Worm (Caenorhabditis elegans) whole organism, L4 larva: ENCODE measurements around the gene pigt-1.

Source experiments
- D1046.2 ChIP-seq: fragments of 200-800 bp; sonication (Bioruptor generic); IDR thresholded peaks from 2 replicates; pipeline ENCODE4 v1.3.6; 2022; ENCODE audit warnings: missing genetic modification characterization, missing compliant biosample characterization
- F10B5.3 ChIP-seq: sonication (generic microtip); optimal IDR thresholded peaks from 2 replicates; lab custom pipeline; 2016; ENCODE audit warnings: mild to moderate bottlenecking, missing genetic modification characterization, missing compliant biosample characterization
- F26F4.8 ChIP-seq: fragments of 200-800 bp; sonication (Bioruptor generic); conservative IDR thresholded peaks from 2 replicates; pipeline ENCODE4 v1.3.6; 2022; ENCODE audit warnings: missing genetic modification characterization, missing compliant biosample characterization
- F37D6.2 ChIP-seq: sonication (generic microtip); optimal IDR thresholded peaks from 2 replicates; lab custom pipeline; 2016; ENCODE audit warnings: mild to moderate bottlenecking, missing genetic modification characterization, missing compliant biosample characterization
- F44E2.7 ChIP-seq: fragments of 200-800 bp; sonication (Bioruptor generic); IDR thresholded peaks from 2 replicates; pipeline ENCODE4 v2.1.2; 2022; ENCODE audit warnings: missing genetic modification characterization, missing compliant biosample characterization
- T20F7.1 ChIP-seq: fragments of 200-800 bp; sonication (Bioruptor generic); optimal IDR thresholded peaks from 2 replicates; lab custom pipeline; 2018; ENCODE audit warnings: mild to moderate bottlenecking, missing genetic modification characterization, missing compliant biosample characterization
- Y105C5A.15 ChIP-seq: fragments of 200-800 bp; sonication (Bioruptor generic); IDR thresholded peaks from 2 replicates; pipeline ENCODE4 v1.3.6; 2022; ENCODE audit warnings: missing genetic modification characterization, missing compliant biosample characterization
- Y48G9A.11 ChIP-seq: fragments of 200-800 bp; sonication (Bioruptor generic); IDR thresholded peaks from 2 replicates; pipeline ENCODE4 v1.3.6; 2022; ENCODE audit warnings: missing genetic modification reagents, missing genetic modification characterization, missing compliant biosample characterization
- Y5F2A.4 ChIP-seq: fragments of 200-800 bp; sonication (Bioruptor generic); optimal IDR thresholded peaks from 2 replicates; lab custom pipeline; 2018; ENCODE audit warnings: mild to moderate bottlenecking, missing genetic modification characterization, missing compliant biosample characterization
- Y75B8A.6 ChIP-seq: fragments of 200-800 bp; sonication (Bioruptor generic); IDR thresholded peaks from 2 replicates; pipeline ENCODE4 v1.3.6; 2022; ENCODE audit warnings: missing genetic modification reagents, missing genetic modification characterization, missing compliant biosample characterization
- aha-1 ChIP-seq: fragments of 150-350 bp; peaks from one replicate; lab custom pipeline; 2014; ENCODE audit warnings: missing biosample characterization, missing genetic modification characterization
- ama-1 ChIP-seq: fragments of 150-350 bp; optimal IDR thresholded peaks from 2 replicates; lab custom pipeline; 2014; ENCODE audit warnings: inconsistent platforms, mixed read lengths
- ceh-62 ChIP-seq: sonication (generic microtip); optimal IDR thresholded peaks from 2 replicates; lab custom pipeline; 2017; ENCODE audit warnings: missing biosample characterization, missing genetic modification characterization
- ces-1 ChIP-seq: fragments of 150-350 bp; sonication (generic microtip); optimal IDR thresholded peaks from 4 replicates; lab custom pipeline; 2014; ENCODE audit warnings: missing biosample characterization, missing genetic modification reagents, missing genetic modification characterization
- cey-2 ChIP-seq: sonication (generic microtip); optimal IDR thresholded peaks from 3 replicates; lab custom pipeline; 2017; ENCODE audit warnings: missing genetic modification characterization, mild to moderate bottlenecking, missing compliant biosample characterization, antibody characterized with exemption, borderline replicate concordance; ENCODE audit not compliant: insufficient read depth
- daf-12 ChIP-seq: fragments of 150-350 bp; optimal IDR thresholded peaks from 2 replicates; lab custom pipeline; 2014; ENCODE audit warnings: missing biosample characterization, missing genetic modification reagents, missing genetic modification characterization
- daf-16 ChIP-seq, 3 experiments: sonication (generic microtip); optimal IDR thresholded peaks; 2 replicates each; lab custom pipeline; 2016 to 2017; ENCODE audit warnings: missing genetic modification characterization in 3 of 3, missing genetic modification reagents in 3 of 3, mild to moderate bottlenecking in 2 of 3, missing compliant biosample characterization in 2 of 3, missing biosample characterization in 1 of 3, moderate library complexity in 1 of 3
- daf-19 ChIP-seq: fragments of 200-800 bp; sonication (Bioruptor generic); conservative IDR thresholded peaks from 2 replicates; pipeline ENCODE4 v1.3.6; 2022; ENCODE audit warnings: missing genetic modification characterization, missing compliant biosample characterization
- dmd-6 ChIP-seq: fragments of 200-800 bp; sonication (Bioruptor generic); IDR thresholded peaks from 2 replicates; pipeline ENCODE4 v1.3.6; 2022; ENCODE audit warnings: missing genetic modification reagents, missing genetic modification characterization, missing compliant biosample characterization
- dmd-9 ChIP-seq: fragments of 200-800 bp; sonication (Bioruptor generic); IDR thresholded peaks from 2 replicates; pipeline ENCODE4 v1.3.6; 2022; ENCODE audit warnings: missing genetic modification reagents, missing genetic modification characterization, missing compliant biosample characterization
- dpl-1 ChIP-seq: fragments of 150-350 bp; optimal IDR thresholded peaks from 2 replicates; lab custom pipeline; 2014; ENCODE audit warnings: missing biosample characterization, missing genetic modification reagents, missing genetic modification characterization
- duxl-1 ChIP-seq: sonication (generic microtip); optimal IDR thresholded peaks from 2 replicates; lab custom pipeline; 2016; ENCODE audit warnings: mild to moderate bottlenecking, missing genetic modification characterization, moderate library complexity, missing compliant biosample characterization; ENCODE audit not compliant: poor library complexity
- dve-1 ChIP-seq: sonication (generic microtip); optimal IDR thresholded peaks from 2 replicates; lab custom pipeline; 2017; ENCODE audit warnings: antibody characterized with exemption, mild to moderate bottlenecking, missing genetic modification characterization, missing compliant biosample characterization; ENCODE audit not compliant: insufficient read depth
- fkh-10 ChIP-seq: fragments of 150-350 bp; optimal IDR thresholded peaks from 2 replicates; lab custom pipeline; 2014; ENCODE audit warnings: missing biosample characterization, missing genetic modification reagents, missing genetic modification characterization
- hif-1 ChIP-seq, 2 experiments: sonication (generic microtip); optimal IDR thresholded peaks; 2 replicates each; lab custom pipeline; 2016 to 2017; ENCODE audit warnings: missing compliant biosample characterization in 2 of 2, missing genetic modification characterization in 2 of 2, missing genetic modification reagents in 2 of 2, missing genotype in 2 of 2, mild to moderate bottlenecking in 1 of 2
- hmg-1.1 ChIP-seq: fragments of 200-800 bp; sonication (Bioruptor generic); IDR thresholded peaks from 2 replicates; pipeline ENCODE4 v1.3.6; 2022; ENCODE audit warnings: missing genetic modification reagents, missing genetic modification characterization, missing compliant biosample characterization
- lir-3 ChIP-seq: sonication (generic microtip); optimal IDR thresholded peaks from 2 replicates; lab custom pipeline; 2016; ENCODE audit warnings: mild to moderate bottlenecking, missing genetic modification characterization, missing compliant biosample characterization
- lsy-2 ChIP-seq, 2 experiments: fragments of 150-350 bp in 1 of 2; sonication (generic microtip) in 1 of 2; optimal IDR thresholded peaks; 2 replicates each; lab custom pipeline; 2014 to 2017; ENCODE audit warnings: missing biosample characterization in 2 of 2, missing genetic modification characterization in 2 of 2
- mdt-29 ChIP-seq: fragments of 200-800 bp; sonication (Bioruptor generic); IDR thresholded peaks from 2 replicates; pipeline ENCODE4 v1.3.6; 2022; ENCODE audit warnings: missing genetic modification reagents, missing genetic modification characterization, missing compliant biosample characterization
- mxl-2 ChIP-seq: fragments of 200-800 bp; sonication (Bioruptor generic); conservative IDR thresholded peaks from 2 replicates; pipeline ENCODE4 v1.3.6; 2022; ENCODE audit warnings: missing genetic modification reagents, missing genetic modification characterization, missing compliant biosample characterization
- mxl-3 ChIP-seq: fragments of 200-800 bp; sonication (Bioruptor generic); optimal IDR thresholded peaks from 2 replicates; lab custom pipeline; 2018; ENCODE audit warnings: mild to moderate bottlenecking, missing genetic modification characterization, missing compliant biosample characterization
- nhr-10 ChIP-seq: fragments of 150-350 bp; optimal IDR thresholded peaks from 2 replicates; lab custom pipeline; 2014; ENCODE audit warnings: missing biosample characterization, missing genetic modification characterization
- nhr-102 ChIP-seq: sonication (generic microtip); optimal IDR thresholded peaks from 2 replicates; lab custom pipeline; 2016; ENCODE audit warnings: mild to moderate bottlenecking, missing genetic modification characterization, moderate library complexity, missing compliant biosample characterization
- nhr-111 ChIP-seq: fragments of 200-800 bp; sonication (Bioruptor generic); optimal IDR thresholded peaks from 2 replicates; lab custom pipeline; 2018; ENCODE audit warnings: mild to moderate bottlenecking, missing genetic modification characterization, missing compliant biosample characterization
- nhr-237 ChIP-seq: sonication (generic microtip); optimal IDR thresholded peaks from 2 replicates; lab custom pipeline; 2017; ENCODE audit warnings: missing biosample characterization, missing genetic modification characterization
- nhr-42 ChIP-seq: fragments of 200-800 bp; sonication (Bioruptor generic); IDR thresholded peaks from 2 replicates; pipeline ENCODE4 v1.3.6; 2022; ENCODE audit warnings: missing genetic modification characterization, missing compliant biosample characterization
- nhr-48 ChIP-seq: sonication (generic microtip); optimal IDR thresholded peaks from 2 replicates; lab custom pipeline; 2016; ENCODE audit warnings: mild to moderate bottlenecking, missing genetic modification characterization, missing compliant biosample characterization
- php-3 ChIP-seq: fragments of 200-800 bp; sonication (Bioruptor generic); IDR thresholded peaks from 2 replicates; pipeline ENCODE4 v1.3.6; 2022; ENCODE audit warnings: missing genetic modification reagents, missing genetic modification characterization, missing compliant biosample characterization
- rbr-2 ChIP-seq: sonication (generic microtip); optimal IDR thresholded peaks from 2 replicates; lab custom pipeline; 2016; ENCODE audit warnings: missing genotype, missing genetic modification characterization, missing compliant biosample characterization
- spr-1 ChIP-seq: sonication (generic microtip); optimal IDR thresholded peaks from 2 replicates; lab custom pipeline; 2016; ENCODE audit warnings: mild to moderate bottlenecking, missing genetic modification characterization, missing compliant biosample characterization
- spr-3 ChIP-seq: fragments of 200-800 bp; sonication (Bioruptor generic); optimal IDR thresholded peaks from 2 replicates; lab custom pipeline; 2018; ENCODE audit warnings: mild to moderate bottlenecking, missing genetic modification characterization, missing compliant biosample characterization
- tag-97 ChIP-seq: fragments of 200-800 bp; sonication (Bioruptor generic); IDR thresholded peaks from 2 replicates; pipeline ENCODE4 v1.3.6; 2022; ENCODE audit warnings: missing genetic modification characterization, missing compliant biosample characterization
- tra-1 ChIP-seq: fragments of 200-800 bp; sonication (Bioruptor generic); IDR thresholded peaks from 2 replicates; pipeline ENCODE4 v1.3.6; 2022; ENCODE audit warnings: missing genetic modification reagents, missing genetic modification characterization, missing compliant biosample characterization
- unc-130 ChIP-seq: sonication (generic microtip); optimal IDR thresholded peaks from 2 replicates; lab custom pipeline; 2016; ENCODE audit warnings: missing genetic modification reagents, missing genetic modification characterization, missing compliant biosample characterization
- unc-39 ChIP-seq: sonication (generic microtip); optimal IDR thresholded peaks from 2 replicates; lab custom pipeline; 2017; ENCODE audit warnings: missing biosample characterization, missing genetic modification characterization
- unc-62 ChIP-seq, 3 experiments: fragments of 150-350 bp in 1 of 3; sonication (generic microtip); optimal IDR thresholded peaks in 2 of 3; peaks in 1 of 3; 1 replicate in 1 of 3; 2 replicates in 2 of 3; lab custom pipeline; 2014 to 2017; ENCODE audit warnings: missing biosample characterization in 3 of 3, missing genetic modification characterization in 3 of 3, missing genetic modification reagents in 3 of 3, missing genotype in 1 of 3
- vab-7 ChIP-seq: fragments of 200-800 bp; sonication (Bioruptor generic); IDR thresholded peaks from 2 replicates; pipeline ENCODE4 v1.3.6; 2022; ENCODE audit warnings: missing genetic modification reagents, missing genetic modification characterization, missing compliant biosample characterization
- zag-1 ChIP-seq: fragments of 150-350 bp; optimal IDR thresholded peaks from 2 replicates; lab custom pipeline; 2014; ENCODE audit warnings: missing biosample characterization, missing genetic modification characterization
- zfp-3 ChIP-seq: fragments of 200-800 bp; sonication (Bioruptor generic); conservative IDR thresholded peaks from 2 replicates; pipeline ENCODE4 v1.3.6; 2022; ENCODE audit warnings: missing genetic modification reagents, missing genetic modification characterization, missing compliant biosample characterization
- zip-2 ChIP-seq: fragments of 150-350 bp; optimal IDR thresholded peaks from 2 replicates; lab custom pipeline; 2014; ENCODE audit warnings: missing biosample characterization, missing genetic modification characterization

Gene pigt-1

DNA sequence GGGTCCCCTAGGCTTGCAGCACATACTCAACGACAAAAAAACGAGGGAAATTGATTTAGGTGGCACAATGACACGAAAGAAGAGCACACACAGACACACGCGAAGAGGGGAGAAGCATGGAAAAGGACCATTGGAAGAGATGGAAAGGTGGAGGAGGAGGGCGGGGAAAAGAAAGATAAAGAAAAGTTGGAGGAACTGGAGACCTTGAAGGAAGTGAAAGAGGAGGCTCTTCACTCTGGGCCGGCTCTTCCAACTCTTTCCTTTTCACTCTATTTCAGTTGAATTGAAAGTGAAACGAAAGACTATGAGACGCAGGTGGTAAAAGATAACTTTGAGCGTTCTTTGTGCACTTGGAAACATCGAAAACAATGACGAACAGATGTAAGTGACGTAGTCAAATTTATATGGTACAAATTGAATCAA lies 2.8 kb upstream of the pigt-1 start (continued):
- TF ChIP-seq php-3 (GFP tag; lab: Robert Waterston, UW) (no peak), duxl-1 (tag; lab: Kevin White, UChicago) (no peak), hmg-1.1 (GFP tag; lab: Robert Waterston, UW) (peak; percentile 64; the same call in 1 of the 2 replicates), dpl-1 (GFP tag; lab: Kevin White, UChicago) (peak; percentile 6), vab-7 (GFP tag; lab: Robert Waterston, UW) (no peak), dmd-9 (no peak), zfp-3 (GFP tag; lab: Robert Waterston, UW) (no peak), zag-1 (tag; lab: Kevin White, UChicago) (peak; percentile 12), spr-1 (tag; lab: Kevin White, UChicago) (no peak), unc-62 (GFP tag; optimal IDR thresholded peaks at IDR 0.05 in 1 of 2; lab: Kevin White, UChicago) (no peak), unc-62 (tag; optimal IDR thresholded peaks at IDR 0.05; lab: Kevin White, UChicago) (no peak), daf-12 (tag; lab: Kevin White, UChicago) (no peak), nhr-42 (peak; percentile 65; the same call in 1 of the 2 replicates), F44E2.7 (GFP tag; lab: Robert Waterston, UW) (no peak), F26F4.8 (GFP tag; lab: Robert Waterston, UW) (no peak), ama-1 (lab: Kevin White, UChicago) (peak; percentile 6), mxl-2 (GFP tag; lab: Robert Waterston, UW) (no peak), F37D6.2 (tag; lab: Kevin White, UChicago) (peak; percentile 60), T20F7.1 (peak; percentile 25), lir-3 (tag; lab: Kevin White, UChicago) (no peak), nhr-10 (tag; lab: Kevin White, UChicago) (no peak), mdt-29 (GFP tag; lab: Robert Waterston, UW) (no peak), cey-2 (tag; lab: Kevin White, UChicago) (no peak), mxl-3 (GFP tag; lab: Kevin White, UChicago) (peak; percentile 29), nhr-111 (GFP tag; lab: Kevin White, UChicago) (no peak), unc-39 (tag; lab: Kevin White, UChicago) (no peak), aha-1 (tag; lab: Kevin White, UChicago) (no peak), nhr-102 (no peak), Y5F2A.4 (no peak), ces-1 (peak; percentile 68), dve-1 (tag; lab: Kevin White, UChicago) (peak; percentile 52), rbr-2 (tag; lab: Kevin White, UChicago) (peak; percentile 65), daf-16 (GFP tag; optimal IDR thresholded peaks at IDR 0.05; lab: Kevin White, UChicago) (peak in 1 of 2 experiments; percentile 87), daf-16 (tag; optimal IDR thresholded peaks at IDR 0.05; lab: Kevin White, UChicago) (peak; percentile 53), D1046.2 (GFP tag; lab: Robert Waterston, UW) (0 out of 2 replicates have a peak, but pooled peaks have one; percentile 10), fkh-10 (peak; percentile 89), F10B5.3 (no peak), zip-2 (tag; lab: Kevin White, UChicago) (no peak), dmd-6 (GFP tag; lab: Robert Waterston, UW) (peak; percentile 58), ceh-62 (no peak), nhr-237 (tag; lab: Kevin White, UChicago) (no peak), nhr-48 (tag; lab: Kevin White, UChicago) (peak; percentile 40)
- TF ChIP-seq, all 104 proteins: peak for 33

DNA sequence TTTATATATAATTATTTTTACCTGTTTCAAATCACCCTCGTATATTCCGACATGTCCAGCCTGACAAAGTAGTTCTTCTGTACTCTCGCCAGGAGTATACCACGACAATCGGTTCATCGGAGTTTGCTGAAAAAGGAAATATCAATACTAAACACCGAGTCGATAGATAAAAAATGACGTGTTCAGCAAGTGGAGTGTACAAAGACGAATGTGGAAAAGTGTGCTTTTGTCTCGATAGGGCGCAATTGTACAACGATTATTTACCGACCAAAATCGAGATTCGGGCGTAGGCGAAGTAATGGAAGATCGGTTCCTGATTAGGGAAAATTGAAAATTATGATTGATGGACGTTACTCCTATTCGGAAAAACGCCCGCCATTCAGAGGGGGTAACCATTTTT lies 1.9 kb upstream of the pigt-1 start, which contains the start of gene vps-36:
vps-36 (minus strand) TSS at position 126 of the 400 bp plus-strand sequence.
- TF ChIP-seq tra-1 (no peak), T20F7.1 (peak; percentile 36), hif-1 (tag; optimal IDR thresholded peaks at IDR 0.05; lab: Kevin White, UChicago) (no peak), Y105C5A.15 (no peak), spr-1 (tag; lab: Kevin White, UChicago) (no peak), F37D6.2 (tag; lab: Kevin White, UChicago) (no peak), Y48G9A.11 (GFP tag; lab: Robert Waterston, UW) (no peak), mxl-3 (GFP tag; lab: Kevin White, UChicago) (peak; percentile 9), spr-3 (GFP tag; lab: Kevin White, UChicago) (no peak), lsy-2 (tag; optimal IDR thresholded peaks at IDR 0.05; lab: Kevin White, UChicago) (no peak), Y75B8A.6 (no peak), dmd-9 (no peak), nhr-48 (tag; lab: Kevin White, UChicago) (no peak), dve-1 (tag; lab: Kevin White, UChicago) (peak; percentile 29), unc-130 (GFP tag; lab: Kevin White, UChicago) (no peak), daf-19 (GFP tag; lab: Robert Waterston, UW) (no peak), tag-97 (GFP tag; lab: Robert Waterston, UW) (no peak)
